Fruit fly (Drosophila melanogaster) whole organism, embryonic: ENCODE measurements around the gene HUWE1.

Experiments
- Atf3 ChIP-seq: fragments of 200-800 bp; sonication (Bioruptor generic); optimal IDR thresholded peaks from 3 replicates; lab custom pipeline; 2016; ENCODE audit warnings: missing biosample characterization, missing genetic modification characterization
- CG12219 ChIP-seq: fragments of 200-800 bp; sonication (Bioruptor generic); optimal IDR thresholded peaks from 3 replicates; lab custom pipeline; 2018; ENCODE audit warnings: missing biosample characterization, mild to moderate bottlenecking, missing genetic modification characterization
- CG14667 ChIP-seq: fragments of 200-800 bp; sonication (Bioruptor generic); IDR thresholded peaks from 2 replicates; pipeline ENCODE4 v1.3.6; 2022; ENCODE audit warnings: missing biosample characterization, missing genetic modification characterization
- CG15479 ChIP-seq: fragments of 200-800 bp; sonication (Bioruptor generic); optimal IDR thresholded peaks from 3 replicates; lab custom pipeline; 2019; ENCODE audit warnings: missing biosample characterization, mild to moderate bottlenecking, missing genetic modification characterization, moderate library complexity
- CG1603 ChIP-seq: fragments of 200-800 bp; sonication (Bioruptor generic); optimal IDR thresholded peaks from 2 replicates; lab custom pipeline; 2019; ENCODE audit warnings: missing biosample characterization, mild to moderate bottlenecking, missing genetic modification characterization, moderate library complexity
- CG16813 ChIP-seq: fragments of 200-800 bp; sonication (Bioruptor generic); IDR thresholded peaks from 3 replicates; pipeline ENCODE4 v1.3.6; 2022; ENCODE audit warnings: missing biosample characterization, missing genetic modification characterization; ENCODE audit not compliant: partially characterized antibody
- CG16815 ChIP-seq: fragments of 200-800 bp; sonication (Bioruptor generic); optimal IDR thresholded peaks from 3 replicates; lab custom pipeline; 2017; ENCODE audit warnings: missing biosample characterization, mild to moderate bottlenecking, missing genetic modification characterization
- CG18011 ChIP-seq: fragments of 200-800 bp; sonication (Bioruptor generic); optimal IDR thresholded peaks from 2 replicates; lab custom pipeline; 2017; ENCODE audit warnings: missing biosample characterization, missing genetic modification characterization, mild to moderate bottlenecking, moderate library complexity, missing genotype
- CG2116 ChIP-seq: fragments of 200-800 bp; sonication (Bioruptor generic); optimal IDR thresholded peaks from 3 replicates; lab custom pipeline; 2018; ENCODE audit warnings: missing biosample characterization, mild to moderate bottlenecking, missing genetic modification characterization
- CG32772 ChIP-seq: fragments of 200-800 bp; sonication (Bioruptor generic); IDR thresholded peaks from 2 replicates; pipeline ENCODE4 v1.3.6; 2022; ENCODE audit warnings: missing biosample characterization, missing genetic modification characterization
- CG3281 ChIP-seq: fragments of 200-800 bp; sonication (Bioruptor generic); optimal IDR thresholded peaks from 3 replicates; lab custom pipeline; 2017; ENCODE audit warnings: missing biosample characterization, mild to moderate bottlenecking, missing genetic modification characterization
- CG34224 ChIP-seq: fragments of 200-800 bp; sonication (Bioruptor generic); IDR thresholded peaks from 3 replicates; pipeline ENCODE4 v1.3.6; 2022; ENCODE audit warnings: missing biosample characterization, missing genetic modification characterization; ENCODE audit not compliant: partially characterized antibody
- CG3995 ChIP-seq: fragments of 200-800 bp; sonication (Bioruptor generic); optimal IDR thresholded peaks from 3 replicates; lab custom pipeline; 2016; ENCODE audit warnings: missing biosample characterization, missing genetic modification characterization
- CG4328 ChIP-seq: fragments of 200-800 bp; sonication (Bioruptor generic); optimal IDR thresholded peaks from 3 replicates; lab custom pipeline; 2017; ENCODE audit warnings: missing biosample characterization, missing genetic modification reagents, missing genetic modification characterization
- CG7357 ChIP-seq: fragments of 200-800 bp; sonication (Bioruptor generic); IDR thresholded peaks from 3 replicates; pipeline ENCODE4 v1.3.6; 2022; ENCODE audit warnings: missing biosample characterization, missing genetic modification characterization
- D ChIP-seq, 2 experiments: fragments of 200-800 bp in 1 of 2; fragments of >200 bp in 1 of 2; sonication (Bioruptor generic) in 1 of 2; optimal IDR thresholded peaks; 2 replicates in 1 of 2; 3 replicates in 1 of 2; lab custom pipeline; 2017; ENCODE audit warnings: mild to moderate bottlenecking in 1 of 2, missing biosample characterization in 1 of 2, missing genetic modification characterization in 1 of 2, missing genetic modification reagents in 1 of 2
- GATAe ChIP-seq: fragments of 200-800 bp; sonication (Bioruptor generic); conservative IDR thresholded peaks from 2 replicates; pipeline ENCODE4 v1.3.6; 2022; ENCODE audit warnings: missing biosample characterization, missing genetic modification characterization
- Gsc ChIP-seq: fragments of 200-800 bp; sonication (Bioruptor generic); IDR thresholded peaks from 2 replicates; pipeline ENCODE4 v1.3.6; 2022; ENCODE audit warnings: missing biosample characterization, missing genetic modification characterization
- HLHmδ ChIP-seq: fragments of 200-800 bp; sonication (Bioruptor generic); optimal IDR thresholded peaks from 2 replicates; lab custom pipeline; 2018; ENCODE audit warnings: missing biosample characterization, mild to moderate bottlenecking, missing genetic modification characterization, moderate library complexity
- Hand ChIP-seq: fragments of 200-800 bp; sonication (Bioruptor generic); optimal IDR thresholded peaks from 2 replicates; lab custom pipeline; 2017; ENCODE audit warnings: mild to moderate bottlenecking, missing biosample characterization, missing genetic modification reagents, missing genetic modification characterization
- HmgZ ChIP-seq: fragments of 200-800 bp; sonication (Bioruptor generic); optimal IDR thresholded peaks from 2 replicates; lab custom pipeline; 2018; ENCODE audit warnings: missing biosample characterization, mild to moderate bottlenecking, missing genetic modification characterization
- Lpt ChIP-seq: fragments of >200 bp; optimal IDR thresholded peaks from 2 replicates; lab custom pipeline; 2018; ENCODE audit warnings: missing biosample characterization, missing genetic modification characterization
- Optix ChIP-seq: fragments of 200-800 bp; sonication (Bioruptor generic); IDR thresholded peaks from 3 replicates; pipeline ENCODE4 v1.3.6; 2022; ENCODE audit warnings: missing biosample characterization, missing genetic modification characterization
- Scr ChIP-seq: fragments of 200-800 bp; sonication (Bioruptor generic); IDR thresholded peaks from 2 replicates; pipeline ENCODE4 v1.3.6; 2022; ENCODE audit warnings: missing biosample characterization, missing genetic modification characterization; ENCODE audit not compliant: partially characterized antibody
- Sox102F ChIP-seq: fragments of 200-800 bp; sonication (Bioruptor generic); optimal IDR thresholded peaks from 2 replicates; lab custom pipeline; 2018; ENCODE audit warnings: missing biosample characterization, mild to moderate bottlenecking, missing genetic modification characterization, moderate library complexity
- Sry-β ChIP-seq: fragments of 200-800 bp; sonication (Bioruptor generic); optimal IDR thresholded peaks from 2 replicates; lab custom pipeline; 2018; ENCODE audit warnings: missing biosample characterization, mild to moderate bottlenecking, missing genetic modification characterization, moderate library complexity
- Trl ChIP-seq, 3 experiments: fragments of >200 bp in 2 of 3; fragments of 200-800 bp in 1 of 3; sonication (Bioruptor generic) in 1 of 3; optimal IDR thresholded peaks; 2 replicates in 1 of 3; 3 replicates in 2 of 3; lab custom pipeline; 2016 to 2017; ENCODE audit warnings: missing biosample characterization in 1 of 3, missing genetic modification characterization in 1 of 3
- YL-1 ChIP-seq: fragments of 200-800 bp; sonication (Bioruptor generic); optimal IDR thresholded peaks from 3 replicates; lab custom pipeline; 2017; ENCODE audit warnings: missing biosample characterization, mild to moderate bottlenecking, missing genetic modification characterization
- dimm ChIP-seq: fragments of 200-800 bp; sonication (Bioruptor generic); IDR thresholded peaks from 2 replicates; pipeline ENCODE4 v1.3.6; 2022; ENCODE audit warnings: missing biosample characterization, missing genetic modification characterization
- fru ChIP-seq: fragments of >200 bp; optimal IDR thresholded peaks from 2 replicates; lab custom pipeline; 2017
- grau ChIP-seq: fragments of 200-800 bp; optimal IDR thresholded peaks from 3 replicates; lab custom pipeline; 2019; ENCODE audit warnings: missing biosample characterization, mild to moderate bottlenecking, missing genetic modification characterization, moderate library complexity
- ham ChIP-seq: fragments of 200-800 bp; sonication (Bioruptor generic); IDR thresholded peaks from 2 replicates; pipeline ENCODE4 v1.3.6; 2022; ENCODE audit warnings: missing biosample characterization, missing genetic modification characterization
- ken ChIP-seq: fragments of 200-800 bp; sonication (Bioruptor generic); IDR thresholded peaks from 3 replicates; pipeline ENCODE4 v1.3.6; 2022; ENCODE audit warnings: missing biosample characterization, missing genetic modification characterization
- maf-S ChIP-seq: fragments of 200-800 bp; sonication (Bioruptor generic); optimal IDR thresholded peaks from 2 replicates; lab custom pipeline; 2016; ENCODE audit warnings: missing biosample characterization, missing genetic modification characterization
- nmo ChIP-seq: fragments of 200-800 bp; sonication (Bioruptor generic); optimal IDR thresholded peaks from 2 replicates; lab custom pipeline; 2018; ENCODE audit warnings: missing biosample characterization, mild to moderate bottlenecking, missing genetic modification characterization, moderate library complexity
- odd ChIP-seq: fragments of 200-800 bp; sonication (Bioruptor generic); optimal IDR thresholded peaks from 2 replicates; lab custom pipeline; 2017; ENCODE audit warnings: missing biosample characterization, mild to moderate bottlenecking, missing genetic modification characterization
- p53 ChIP-seq: fragments of 200-800 bp; sonication (Bioruptor generic); optimal IDR thresholded peaks from 2 replicates; lab custom pipeline; 2016; ENCODE audit warnings: missing biosample characterization, missing genetic modification characterization
- pfk ChIP-seq: fragments of 200-800 bp; sonication (Bioruptor generic); optimal IDR thresholded peaks from 2 replicates; lab custom pipeline; 2018; ENCODE audit warnings: missing biosample characterization, mild to moderate bottlenecking, missing genetic modification characterization, moderate library complexity
- scrt ChIP-seq: fragments of 200-800 bp; sonication (Bioruptor generic); optimal IDR thresholded peaks from 2 replicates; lab custom pipeline; 2018; ENCODE audit warnings: missing biosample characterization, mild to moderate bottlenecking, missing genetic modification characterization, moderate library complexity
- sd ChIP-seq: fragments of 200-800 bp; sonication (Bioruptor generic); optimal IDR thresholded peaks from 3 replicates; lab custom pipeline; 2018; ENCODE audit warnings: missing biosample characterization, mild to moderate bottlenecking, missing genetic modification characterization, moderate library complexity
- seq ChIP-seq: fragments of 200-800 bp; sonication (Bioruptor generic); IDR thresholded peaks from 2 replicates; pipeline ENCODE4 v1.3.6; 2022; ENCODE audit warnings: missing biosample characterization, missing genetic modification characterization
- sim ChIP-seq: fragments of 200-800 bp; sonication (Bioruptor generic); IDR thresholded peaks from 2 replicates; pipeline ENCODE4 v1.3.6; 2022; ENCODE audit warnings: missing biosample characterization, missing genetic modification characterization
- sima ChIP-seq: fragments of 200-800 bp; sonication (Bioruptor generic); optimal IDR thresholded peaks from 2 replicates; lab custom pipeline; 2016; ENCODE audit warnings: missing biosample characterization, missing genetic modification characterization
- slbo ChIP-seq: fragments of 200-800 bp; sonication (Bioruptor generic); IDR thresholded peaks from 2 replicates; pipeline ENCODE4 v1.3.6; 2022; ENCODE audit warnings: missing biosample characterization, missing genetic modification characterization
- so ChIP-seq: fragments of 200-800 bp; sonication (Bioruptor generic); IDR thresholded peaks from 3 replicates; pipeline ENCODE4 v1.3.6; 2022; ENCODE audit warnings: missing biosample characterization, missing genetic modification characterization
- sr ChIP-seq: fragments of 200-800 bp; sonication (Bioruptor generic); IDR thresholded peaks from 3 replicates; pipeline ENCODE4 v1.3.6; 2022; ENCODE audit warnings: missing biosample characterization, missing genetic modification characterization
- sug ChIP-seq: fragments of 200-800 bp; optimal IDR thresholded peaks from 2 replicates; lab custom pipeline; 2019; ENCODE audit warnings: missing biosample characterization, mild to moderate bottlenecking, missing genetic modification characterization, moderate library complexity
- toy ChIP-seq: fragments of 200-800 bp; sonication (Bioruptor generic); IDR thresholded peaks from 2 replicates; pipeline ENCODE4 v1.3.6; 2022; ENCODE audit warnings: missing biosample characterization, missing genetic modification characterization
- zf30C ChIP-seq: fragments of 200-800 bp; sonication (Bioruptor generic); optimal IDR thresholded peaks from 3 replicates; lab custom pipeline; 2018; ENCODE audit warnings: missing biosample characterization, mild to moderate bottlenecking, missing genetic modification characterization

HUWE1 gene

dm6 chrX:15697581-15698208 lies 14.7 kb upstream of the HUWE1 start:
- no peak for TF ChIP-seq HLHmδ (GFP tag; lab: Kevin White, UChicago)
- TF ChIP-seq Scr, result peak; percentile 56
- TF ChIP-seq CG3995 (GFP tag; lab: Kevin White, UChicago), result peak; percentile 99
- peak; percentile 94 for TF ChIP-seq HmgZ
- no peak for TF ChIP-seq Atf3 (GFP tag; lab: Kevin White, UChicago)
- TF ChIP-seq CG15479 (GFP tag; lab: Kevin White, UChicago), result no peak
- TF ChIP-seq CG16813 (GFP tag; lab: Robert Waterston, UW), result no peak
- peak; percentile 94 for TF ChIP-seq CG3281
- no peak for TF ChIP-seq Trl (optimal IDR thresholded peaks at IDR 0.05; lab: Kevin White, UChicago)
- peak; percentile 58 for TF ChIP-seq Trl (GFP tag; optimal IDR thresholded peaks at IDR 0.05; lab: Kevin White, UChicago)
- no peak for TF ChIP-seq p53
- TF ChIP-seq odd (GFP tag; lab: Kevin White, UChicago), result peak; percentile 77
- peak; percentile 83 for TF ChIP-seq CG16815
- TF ChIP-seq CG7357 (GFP tag; lab: Robert Waterston, UW), result peak; percentile 85
- TF ChIP-seq CG4328 (GFP tag; lab: Kevin White, UChicago), result peak; percentile 83
- peak; percentile 85 for TF ChIP-seq dimm (GFP tag; lab: Robert Waterston, UW)
- peak; percentile 91 for TF ChIP-seq Sry-β (GFP tag; lab: Kevin White, UChicago)
- TF ChIP-seq nmo (GFP tag; lab: Kevin White, UChicago), result peak; percentile 89
- TF ChIP-seq zf30C (GFP tag; lab: Kevin White, UChicago), result no peak
- peak; percentile 74 for TF ChIP-seq sd
- TF ChIP-seq ham (GFP tag; lab: Robert Waterston, UW), result peak; percentile 88
- peak; percentile 34 for TF ChIP-seq pfk (GFP tag; lab: Kevin White, UChicago)
- no peak; the same call in 2 of the 3 replicates for TF ChIP-seq CG34224
- TF ChIP-seq GATAe, result peak; percentile 80
- peak; percentile 88 for TF ChIP-seq CG1603 (tag; lab: Kevin White, UChicago)
- peak; percentile 96 for TF ChIP-seq slbo
- peak; percentile 91 for TF ChIP-seq scrt (GFP tag; lab: Kevin White, UChicago)
- TF ChIP-seq Optix (GFP tag; lab: Robert Waterston, UW), result peak; percentile 87
- peak; percentile 71 for TF ChIP-seq Gsc (GFP tag; lab: Robert Waterston, UW)
- TF ChIP-seq fru (lab: Kevin White, UChicago), result no peak
- TF ChIP-seq sr (GFP tag; lab: Robert Waterston, UW), result peak; percentile 89
- TF ChIP-seq sim (GFP tag; lab: Robert Waterston, UW), result peak; percentile 82
- peak; percentile 94 for TF ChIP-seq ken
- no peak for TF ChIP-seq D (optimal IDR thresholded peaks at IDR 0.05; lab: Kevin White, UChicago)
- peak; percentile 88 for TF ChIP-seq D (GFP tag; optimal IDR thresholded peaks at IDR 0.05; lab: Kevin White, UChicago)
- no peak for TF ChIP-seq maf-S
- no peak for TF ChIP-seq Lpt (GFP tag; lab: Kevin White, UChicago)
- TF ChIP-seq CG2116 (GFP tag; lab: Kevin White, UChicago), result peak; percentile 93
- peak; percentile 91 for TF ChIP-seq Sox102F
- peak; percentile 76 for TF ChIP-seq CG18011 (GFP tag; lab: Kevin White, UChicago)
- TF ChIP-seq CG32772 (GFP tag; lab: Robert Waterston, UW), result peak; percentile 93
- peak; percentile 88 for TF ChIP-seq seq (GFP tag; lab: Robert Waterston, UW)
- TF ChIP-seq sug (tag; lab: Kevin White, UChicago), result peak; percentile 96
- peak; percentile 83 for TF ChIP-seq CG12219 (GFP tag; lab: Kevin White, UChicago)
- peak; percentile 89 for TF ChIP-seq CG14667 (GFP tag; lab: Robert Waterston, UW)
- TF ChIP-seq Hand (GFP tag; lab: Kevin White, UChicago), result peak; percentile 81
- TF ChIP-seq YL-1 (GFP tag; lab: Kevin White, UChicago), result peak; percentile 40
- no peak for TF ChIP-seq sima
- TF ChIP-seq so (GFP tag; lab: Robert Waterston, UW), result peak; percentile 85
- peak; percentile 77 for TF ChIP-seq toy (GFP tag; lab: Robert Waterston, UW)
- peak; percentile 92 for TF ChIP-seq grau (tag; lab: Kevin White, UChicago)
